Fruit fly (Drosophila melanogaster) whole organism, wandering third instar larva: ENCODE data around the gene ninaA.

Experiments
- Abd-B ChIP-seq: fragments of >200 bp; optimal IDR thresholded peaks from 2 replicates; lab custom pipeline; 2017; ENCODE audit warnings: missing biosample characterization, missing genetic modification characterization
- CG32264 ChIP-seq: fragments of 200-800 bp; sonication (Bioruptor generic); optimal IDR thresholded peaks from 2 replicates; lab custom pipeline; 2016; ENCODE audit warnings: missing biosample characterization, missing genetic modification characterization
- CG9705 ChIP-seq: fragments of 200-800 bp; sonication (Bioruptor generic); optimal IDR thresholded peaks from 2 replicates; lab custom pipeline; 2018; ENCODE audit warnings: missing biosample characterization, mild to moderate bottlenecking, missing genetic modification characterization
- CrebA ChIP-seq: fragments of 200-800 bp; sonication (Bioruptor generic); optimal IDR thresholded peaks from 2 replicates; lab custom pipeline; 2016; ENCODE audit warnings: missing biosample characterization, mild to moderate bottlenecking, missing genetic modification characterization, borderline replicate concordance
- Dfd ChIP-seq: fragments of >200 bp; optimal IDR thresholded peaks from 2 replicates; lab custom pipeline; 2017; ENCODE audit warnings: missing biosample characterization, missing genetic modification characterization
- Dif ChIP-seq: fragments of 200-275, 200-300 bp; sonication (Bioruptor generic); optimal IDR thresholded peaks from 2 replicates; lab custom pipeline; 2018; ENCODE audit warnings: missing biosample characterization, missing genetic modification characterization; ENCODE audit not compliant: partially characterized antibody
- GATAd ChIP-seq: sonication (Bioruptor generic); optimal IDR thresholded peaks from 2 replicates; lab custom pipeline; 2016; ENCODE audit warnings: missing biosample characterization, missing genetic modification characterization
- HLH106 ChIP-seq: fragments of 200-800 bp; optimal IDR thresholded peaks from 3 replicates; lab custom pipeline; 2019; ENCODE audit warnings: missing biosample characterization, mild to moderate bottlenecking, missing genetic modification characterization, moderate library complexity
- Hnf4 ChIP-seq: fragments of 200-800 bp; sonication (Bioruptor generic); optimal IDR thresholded peaks from 2 replicates; lab custom pipeline; 2016; ENCODE audit warnings: missing biosample characterization, mild to moderate bottlenecking, missing genetic modification characterization
- Hr78 ChIP-seq: fragments of >200 bp; optimal IDR thresholded peaks from 2 replicates; lab custom pipeline; 2017; ENCODE audit warnings: missing biosample characterization, missing genetic modification characterization
- Hr83 ChIP-seq: fragments of 200-300 bp; sonication (Bioruptor generic); optimal IDR thresholded peaks from 2 replicates; lab custom pipeline; 2016; ENCODE audit warnings: missing biosample characterization, mild to moderate bottlenecking, missing genetic modification characterization, moderate library complexity; ENCODE audit not compliant: poor library complexity, severe bottlenecking
- Jra ChIP-seq: sonication (Bioruptor generic); optimal IDR thresholded peaks from 2 replicates; lab custom pipeline; 2016; ENCODE audit warnings: missing biosample characterization, missing genetic modification characterization
- Mio ChIP-seq: sonication (Bioruptor generic); optimal IDR thresholded peaks from 2 replicates; lab custom pipeline; 2016; ENCODE audit warnings: missing biosample characterization, missing genetic modification characterization
- Myc ChIP-seq: fragments of >200 bp; optimal IDR thresholded peaks from 2 replicates; lab custom pipeline; 2017
- N ChIP-seq: fragments of >200 bp; optimal IDR thresholded peaks from 2 replicates; lab custom pipeline; 2018; ENCODE audit warnings: missing biosample characterization, missing external identifiers, missing genetic modification characterization
- OdsH ChIP-seq: fragments of 200-800 bp; sonication (Bioruptor generic); optimal IDR thresholded peaks from 2 replicates; lab custom pipeline; 2016; ENCODE audit warnings: missing biosample characterization, mild to moderate bottlenecking, missing genetic modification characterization
- Rel ChIP-seq, 2 experiments: fragments of 200-800 bp; sonication (Bioruptor generic) in 1 of 2; optimal IDR thresholded peaks; 2 replicates in 1 of 2; 3 replicates in 1 of 2; lab custom pipeline; 2016 to 2019; ENCODE audit warnings: mild to moderate bottlenecking in 2 of 2, missing biosample characterization in 2 of 2, missing genetic modification characterization in 2 of 2, moderate library complexity in 1 of 2
- Sp1 ChIP-seq: fragments of 200-800 bp; sonication (Bioruptor generic); optimal IDR thresholded peaks from 3 replicates; lab custom pipeline; 2019; ENCODE audit warnings: missing biosample characterization, mild to moderate bottlenecking, missing genetic modification characterization, moderate library complexity
- Vsx2 ChIP-seq: fragments of 200-300, 225-300 bp; sonication (Bioruptor generic); optimal IDR thresholded peaks from 2 replicates; lab custom pipeline; 2018; ENCODE audit warnings: missing biosample characterization, missing genetic modification characterization; ENCODE audit not compliant: partially characterized antibody
- br ChIP-seq: fragments of 200-800 bp; sonication (Bioruptor generic); optimal IDR thresholded peaks from 2 replicates; lab custom pipeline; 2016; ENCODE audit warnings: missing biosample characterization, missing genetic modification characterization
- brk ChIP-seq: fragments of 200-800 bp; sonication (Bioruptor generic); optimal IDR thresholded peaks from 2 replicates; lab custom pipeline; 2016; ENCODE audit warnings: missing biosample characterization, mild to moderate bottlenecking, missing genetic modification characterization
- dl ChIP-seq, 2 experiments: fragments of 175-275, 200-275 bp in 1 of 2; fragments of 200-275 bp in 1 of 2; sonication (Bioruptor generic); optimal IDR thresholded peaks; lab custom pipeline; 2018; ENCODE audit warnings: mild to moderate bottlenecking in 2 of 2, missing biosample characterization in 2 of 2, missing genetic modification characterization in 2 of 2, moderate library complexity in 2 of 2; ENCODE audit not compliant: partially characterized antibody in 2 of 2, insufficient read depth in 1 of 2
- dmrt93B ChIP-seq: fragments of 200-800 bp; sonication (Bioruptor generic); optimal IDR thresholded peaks from 2 replicates; lab custom pipeline; 2018; ENCODE audit warnings: missing biosample characterization, mild to moderate bottlenecking, missing genetic modification characterization
- dsf ChIP-seq: sonication (Bioruptor generic); optimal IDR thresholded peaks from 2 replicates; lab custom pipeline; 2016; ENCODE audit warnings: missing biosample characterization, missing genetic modification characterization, borderline replicate concordance
- ey ChIP-seq: fragments of 200-800 bp; sonication (Bioruptor generic); optimal IDR thresholded peaks from 2 replicates; lab custom pipeline; 2016; ENCODE audit warnings: missing biosample characterization, missing genetic modification characterization
- foxo ChIP-seq, 2 experiments: fragments of 200-800 bp; sonication (Bioruptor generic); optimal IDR thresholded peaks; 2 replicates in 1 of 2; 3 replicates in 1 of 2; lab custom pipeline; 2016 to 2017; ENCODE audit warnings: missing biosample characterization in 2 of 2, missing genetic modification characterization in 2 of 2
- fru ChIP-seq: fragments of 200-800 bp; sonication (Bioruptor generic); optimal IDR thresholded peaks from 3 replicates; lab custom pipeline; 2016; ENCODE audit warnings: missing biosample characterization, mild to moderate bottlenecking, missing genetic modification characterization
- h ChIP-seq: fragments of 200-800 bp; sonication (Bioruptor generic); optimal IDR thresholded peaks from 3 replicates; lab custom pipeline; 2016; ENCODE audit warnings: missing biosample characterization, mild to moderate bottlenecking, missing genetic modification characterization
- lola ChIP-seq: fragments of >200 bp; optimal IDR thresholded peaks from 2 replicates; lab custom pipeline; 2017; ENCODE audit warnings: missing biosample characterization, missing genetic modification characterization
- pan ChIP-seq: fragments of >200 bp; optimal IDR thresholded peaks from 2 replicates; lab custom pipeline; 2017
- psq ChIP-seq: fragments of 200-800 bp; sonication (Bioruptor generic); optimal IDR thresholded peaks from 3 replicates; lab custom pipeline; 2017; ENCODE audit warnings: missing biosample characterization, mild to moderate bottlenecking, missing genetic modification characterization, moderate library complexity
- rgr ChIP-seq: fragments of 200-800 bp; sonication (Bioruptor generic); optimal IDR thresholded peaks from 3 replicates; lab custom pipeline; 2016; ENCODE audit warnings: missing biosample characterization, mild to moderate bottlenecking, missing genetic modification characterization
- sv ChIP-seq: fragments of 200-800 bp; sonication (Bioruptor generic); optimal IDR thresholded peaks from 3 replicates; lab custom pipeline; 2016; ENCODE audit warnings: missing biosample characterization, missing genetic modification characterization
- tai ChIP-seq: sonication (Bioruptor generic); optimal IDR thresholded peaks from 2 replicates; lab custom pipeline; 2016; ENCODE audit warnings: missing biosample characterization, missing genetic modification characterization
- usp ChIP-seq: fragments of >200 bp; optimal IDR thresholded peaks from 2 replicates; lab custom pipeline; 2017; ENCODE audit warnings: missing biosample characterization, missing genetic modification characterization
- woc ChIP-seq: sonication (Bioruptor generic); optimal IDR thresholded peaks from 2 replicates; lab custom pipeline; 2016; ENCODE audit warnings: missing biosample characterization, mild to moderate bottlenecking, missing genetic modification characterization

Gene ninaA

DNA sequence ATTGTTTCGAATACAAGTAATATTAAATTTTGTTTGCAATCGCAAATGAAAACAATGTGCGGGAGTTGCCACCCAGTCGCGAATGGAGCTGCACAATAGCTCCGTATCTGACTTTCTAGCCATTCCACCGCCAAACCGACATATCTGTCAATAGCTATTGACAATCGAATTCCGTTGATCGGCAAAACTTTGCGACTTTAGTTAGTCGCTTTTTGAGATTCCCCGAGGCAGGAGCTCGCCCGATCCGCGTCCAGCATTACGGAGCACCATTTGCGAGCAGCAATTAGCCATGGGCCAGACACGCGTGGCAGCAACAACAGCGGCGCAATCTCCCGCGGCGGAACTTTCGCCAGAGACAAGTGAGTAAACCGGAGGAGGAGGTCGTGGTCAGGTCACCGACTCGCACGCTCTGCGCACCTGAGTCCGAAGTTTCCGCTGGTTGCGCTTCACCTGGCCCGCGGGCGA, 24.4 kb upstream of the ninaA start, which contains the start of the genes CG4291 and kraken:
TSS of gene CG4291 (minus strand) at position 84 of the 465 bp plus-strand sequence.
TSS of gene kraken (plus strand) at position 122 of the 465 bp plus-strand sequence.
- TF ChIP-seq OdsH (GFP tag; lab: Kevin White, UChicago) (peak; percentile 23), Abd-B (GFP tag; lab: Kevin White, UChicago) (no peak), GATAd (GFP tag; lab: Kevin White, UChicago) (no peak), Dfd (GFP tag; lab: Kevin White, UChicago) (no peak), fru (GFP tag; lab: Kevin White, UChicago) (peak; percentile 15), Dif (GFP tag; lab: Kevin White, UChicago) (no peak), ey (GFP tag; lab: Kevin White, UChicago) (peak; percentile 36), Hr78 (no peak), CG9705 (GFP tag; lab: Kevin White, UChicago) (peak; percentile 45), HLH106 (tag; lab: Kevin White, UChicago) (peak; percentile 51), Jra (GFP tag; lab: Kevin White, UChicago) (no peak), Myc (lab: Kevin White, UChicago) (peak; percentile 96), pan (no peak), dmrt93B (no peak), br (GFP tag; lab: Kevin White, UChicago) (peak; percentile 43), Sp1 (peak; percentile 49), lola (GFP tag; lab: Kevin White, UChicago) (no peak), brk (GFP tag; lab: Kevin White, UChicago) (no peak), Vsx2 (GFP tag; lab: Kevin White, UChicago) (no peak), dl (GFP tag; optimal IDR thresholded peaks at IDR 0.05; lab: Kevin White, UChicago; ENCODE audit: insufficient read depth in 1 of 2, partially characterized antibody in 2 of 2) (no peak), rgr (GFP tag; lab: Kevin White, UChicago) (peak; percentile 66), tai (GFP tag; lab: Kevin White, UChicago) (no peak), Hnf4 (GFP tag; lab: Kevin White, UChicago) (peak; percentile 70), CrebA (GFP tag; lab: Kevin White, UChicago) (no peak), Rel (GFP tag; optimal IDR thresholded peaks at IDR 0.05; lab: Kevin White, UChicago) (no peak), Rel (tag; optimal IDR thresholded peaks at IDR 0.05; lab: Kevin White, UChicago) (peak; percentile 43), woc (peak; percentile 26), sv (GFP tag; lab: Kevin White, UChicago) (peak; percentile 59), Mio (GFP tag; lab: Kevin White, UChicago) (no peak), dsf (GFP tag; lab: Kevin White, UChicago) (no peak), h (peak; percentile 74), usp (GFP tag; lab: Kevin White, UChicago) (no peak), Hr83 (peak; percentile 60), N (GFP tag; lab: Kevin White, UChicago) (no peak), CG32264 (GFP tag; lab: Kevin White, UChicago) (no peak), psq (peak; percentile 35), foxo (GFP tag; optimal IDR thresholded peaks at IDR 0.05; lab: Kevin White, UChicago) (peak in 1 of 2 experiments; percentile 61)

dm6 chr2L:855052-855547, 22.0 kb upstream of the ninaA start, which contains the start of gene CG13949:
Gene CG13949, plus strand, starts transcription at chr2L:855337.
- TF ChIP-seq Sp1 (peak; percentile 51), woc (peak; percentile 19), HLH106 (tag; lab: Kevin White, UChicago) (peak; percentile 47), Myc (lab: Kevin White, UChicago) (no peak), Hr83 (no peak), CG32264 (GFP tag; lab: Kevin White, UChicago) (no peak), fru (GFP tag; lab: Kevin White, UChicago) (peak; percentile 19), Dfd (GFP tag; lab: Kevin White, UChicago) (no peak), N (GFP tag; lab: Kevin White, UChicago) (no peak), sv (GFP tag; lab: Kevin White, UChicago) (peak; percentile 33), rgr (GFP tag; lab: Kevin White, UChicago) (peak; percentile 35), CrebA (GFP tag; lab: Kevin White, UChicago) (no peak), br (GFP tag; lab: Kevin White, UChicago) (no peak), ey (GFP tag; lab: Kevin White, UChicago) (peak; percentile 40), foxo (GFP tag; optimal IDR thresholded peaks at IDR 0.05; lab: Kevin White, UChicago) (peak in 1 of 2 experiments; percentile 61), Hnf4 (GFP tag; lab: Kevin White, UChicago) (peak; percentile 40), brk (GFP tag; lab: Kevin White, UChicago) (no peak), psq (peak; percentile 12), h (peak; percentile 47), dsf (GFP tag; lab: Kevin White, UChicago) (no peak), dl (GFP tag; optimal IDR thresholded peaks at IDR 0.05; lab: Kevin White, UChicago; ENCODE audit: insufficient read depth in 1 of 2, partially characterized antibody in 2 of 2) (no peak)
